Worm (Caenorhabditis elegans) whole organism, L3 larva: ENCODE data around the gene ZK792.7.

ENCODE experiments used
- R02D3.7 ChIP-seq: fragments of 150-350 bp; optimal IDR thresholded peaks from 2 replicates; lab custom pipeline; 2014; ENCODE audit warnings: missing biosample characterization, missing genetic modification characterization
- ZK546.5 ChIP-seq: sonication (generic microtip); optimal IDR thresholded peaks from 2 replicates; lab custom pipeline; 2017; ENCODE audit warnings: missing biosample characterization, missing genetic modification characterization
- ama-1 ChIP-seq: fragments of 150-350 bp; optimal IDR thresholded peaks from 2 replicates; lab custom pipeline; 2018
- ceh-16 ChIP-seq: sonication (generic microtip); optimal IDR thresholded peaks from 2 replicates; lab custom pipeline; 2017; ENCODE audit warnings: missing biosample characterization, missing genetic modification characterization
- ceh-82 ChIP-seq: fragments of 150-350 bp; optimal IDR thresholded peaks from 2 replicates; lab custom pipeline; 2014; ENCODE audit warnings: missing biosample characterization, missing genetic modification characterization
- ceh-9 ChIP-seq: sonication (generic microtip); optimal IDR thresholded peaks from 2 replicates; lab custom pipeline; 2018; ENCODE audit warnings: missing biosample characterization, missing genetic modification characterization
- daf-12 ChIP-seq: fragments of 150-350 bp; optimal IDR thresholded peaks from 2 replicates; lab custom pipeline; 2014; ENCODE audit warnings: missing biosample characterization, missing genetic modification reagents, missing genetic modification characterization
- egl-5 ChIP-seq: fragments of 150-350 bp; optimal IDR thresholded peaks from 2 replicates; lab custom pipeline; 2017; ENCODE audit warnings: missing biosample characterization, missing genetic modification reagents, missing genetic modification characterization, inconsistent platforms
- elt-1 ChIP-seq: fragments of 150-350 bp; optimal IDR thresholded peaks from 2 replicates; lab custom pipeline; 2014; ENCODE audit warnings: missing biosample characterization, missing genetic modification characterization
- elt-2 ChIP-seq: sonication (generic microtip); optimal IDR thresholded peaks from 2 replicates; lab custom pipeline; 2016; ENCODE audit warnings: missing genetic modification reagents, mild to moderate bottlenecking, missing genetic modification characterization, missing compliant biosample characterization
- eor-1 ChIP-seq, 2 experiments: fragments of 150-350 bp; optimal IDR thresholded peaks; 2 replicates each; lab custom pipeline; 2014 to 2018; ENCODE audit warnings: missing biosample characterization in 2 of 2, missing genetic modification characterization in 2 of 2
- fkh-10 ChIP-seq: sonication (generic microtip); optimal IDR thresholded peaks from 2 replicates; lab custom pipeline; 2017; ENCODE audit warnings: missing biosample characterization, missing genetic modification reagents, missing genetic modification characterization
- fkh-2 ChIP-seq: fragments of 150-350 bp; optimal IDR thresholded peaks from 2 replicates; lab custom pipeline; 2014; ENCODE audit warnings: missing biosample characterization, missing genetic modification reagents, missing genetic modification characterization
- fos-1 ChIP-seq: fragments of 150-350 bp; optimal IDR thresholded peaks from 2 replicates; lab custom pipeline; 2014; ENCODE audit warnings: missing biosample characterization, missing genetic modification characterization
- hmg-11 ChIP-seq: sonication (generic microtip); optimal IDR thresholded peaks from 2 replicates; lab custom pipeline; 2016; ENCODE audit warnings: missing genetic modification characterization, missing compliant biosample characterization
- lin-39 ChIP-seq: fragments of 150-350 bp; optimal IDR thresholded peaks from 2 replicates; lab custom pipeline; 2018; ENCODE audit warnings: missing biosample characterization, missing genetic modification reagents, missing genetic modification characterization
- lsy-12 ChIP-seq: sonication (generic microtip); optimal IDR thresholded peaks from 2 replicates; lab custom pipeline; 2016; ENCODE audit warnings: mild to moderate bottlenecking, missing genetic modification characterization, missing compliant biosample characterization
- mdl-1 ChIP-seq: fragments of 150-350 bp; optimal IDR thresholded peaks from 2 replicates; lab custom pipeline; 2014; ENCODE audit warnings: missing biosample characterization, missing genetic modification characterization
- mml-1 ChIP-seq: fragments of 150-350 bp; sonication (generic microtip); optimal IDR thresholded peaks from 3 replicates; lab custom pipeline; 2014; ENCODE audit warnings: missing biosample characterization, missing genetic modification characterization
- nfya-1 ChIP-seq: sonication (generic microtip); optimal IDR thresholded peaks from 2 replicates; lab custom pipeline; 2017; ENCODE audit warnings: missing genetic modification characterization, mild to moderate bottlenecking, missing compliant biosample characterization, antibody characterized with exemption, moderate library complexity; ENCODE audit not compliant: insufficient read depth
- nhr-11 ChIP-seq: fragments of 150-350 bp; optimal IDR thresholded peaks from 2 replicates; lab custom pipeline; 2014; ENCODE audit warnings: missing biosample characterization, missing genetic modification characterization
- nhr-12 ChIP-seq: fragments of 150-350 bp; optimal IDR thresholded peaks from 2 replicates; lab custom pipeline; 2014; ENCODE audit warnings: missing biosample characterization, missing genetic modification characterization
- nhr-23 ChIP-seq: fragments of 150-350 bp; optimal IDR thresholded peaks from 2 replicates; lab custom pipeline; 2014; ENCODE audit warnings: missing biosample characterization, missing genetic modification reagents, missing genetic modification characterization
- nhr-237 ChIP-seq: fragments of 150-350 bp; optimal IDR thresholded peaks from 2 replicates; lab custom pipeline; 2014; ENCODE audit warnings: missing biosample characterization, missing genetic modification characterization
- nhr-25 ChIP-seq: sonication (generic microtip); optimal IDR thresholded peaks from 2 replicates; lab custom pipeline; 2017; ENCODE audit warnings: missing biosample characterization, missing genetic modification characterization
- nhr-28 ChIP-seq: fragments of 150-350 bp; optimal IDR thresholded peaks from 2 replicates; lab custom pipeline; 2014; ENCODE audit warnings: missing biosample characterization, missing genetic modification characterization
- nhr-76 ChIP-seq: fragments of 150-350 bp; sonication (generic microtip); optimal IDR thresholded peaks from 5 replicates; lab custom pipeline; 2014; ENCODE audit warnings: missing biosample characterization, missing genetic modification characterization
- pha-4 ChIP-seq: fragments of 150-350 bp; optimal IDR thresholded peaks from 2 replicates; lab custom pipeline; 2014; ENCODE audit warnings: missing biosample characterization, missing genetic modification reagents, missing genetic modification characterization
- pqm-1 ChIP-seq: fragments of 150-350 bp; optimal IDR thresholded peaks from 2 replicates; lab custom pipeline; 2017; ENCODE audit warnings: missing biosample characterization, missing genetic modification characterization, inconsistent platforms
- sea-2 ChIP-seq: fragments of 150-350 bp; sonication (generic microtip); optimal IDR thresholded peaks from 4 replicates; lab custom pipeline; 2014; ENCODE audit warnings: missing biosample characterization, missing genetic modification reagents, missing genetic modification characterization
- skn-1 ChIP-seq: fragments of 150-350 bp; optimal IDR thresholded peaks from 2 replicates; lab custom pipeline; 2014; ENCODE audit warnings: missing biosample characterization, missing genetic modification characterization
- snpc-4 ChIP-seq: fragments of 150-350 bp; optimal IDR thresholded peaks from 2 replicates; lab custom pipeline; 2014; ENCODE audit warnings: missing biosample characterization, missing genetic modification characterization
- unc-39 ChIP-seq: sonication (generic microtip); optimal IDR thresholded peaks from 4 replicates; lab custom pipeline; 2017; ENCODE audit warnings: missing biosample characterization, missing genetic modification characterization
- zag-1 ChIP-seq: fragments of 150-350 bp; optimal IDR thresholded peaks from 2 replicates; lab custom pipeline; 2014; ENCODE audit warnings: missing biosample characterization, missing genetic modification characterization
- ztf-11 ChIP-seq: fragments of 150-350 bp; optimal IDR thresholded peaks from 2 replicates; lab custom pipeline; 2014; ENCODE audit warnings: missing biosample characterization, missing genetic modification characterization

Gene ZK792.7

DNA sequence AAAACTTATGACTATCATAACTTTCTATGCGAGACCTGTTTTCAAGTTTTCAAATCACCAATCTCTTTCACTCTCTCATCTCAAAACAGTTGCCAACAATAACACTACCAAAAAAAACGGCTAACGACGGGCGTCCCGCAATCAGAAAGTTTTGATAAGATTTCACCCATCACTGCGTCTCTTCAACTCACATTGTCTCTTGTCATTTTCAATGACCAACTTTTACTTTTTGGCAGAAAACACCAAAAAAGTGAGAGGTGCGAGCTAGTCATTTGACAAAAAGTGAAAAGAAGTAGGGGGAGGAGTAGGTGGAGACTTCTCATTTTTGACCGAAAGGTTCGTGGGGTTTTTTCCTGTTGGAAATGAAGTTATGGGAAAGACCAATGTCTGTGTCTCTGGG lies 24.4 kb downstream of the ZK792.7 start:
- TF ChIP-seq ama-1 (lab: Kevin White, UChicago) (no peak), nhr-25 (tag; lab: Kevin White, UChicago) (peak; percentile 8)

DNA sequence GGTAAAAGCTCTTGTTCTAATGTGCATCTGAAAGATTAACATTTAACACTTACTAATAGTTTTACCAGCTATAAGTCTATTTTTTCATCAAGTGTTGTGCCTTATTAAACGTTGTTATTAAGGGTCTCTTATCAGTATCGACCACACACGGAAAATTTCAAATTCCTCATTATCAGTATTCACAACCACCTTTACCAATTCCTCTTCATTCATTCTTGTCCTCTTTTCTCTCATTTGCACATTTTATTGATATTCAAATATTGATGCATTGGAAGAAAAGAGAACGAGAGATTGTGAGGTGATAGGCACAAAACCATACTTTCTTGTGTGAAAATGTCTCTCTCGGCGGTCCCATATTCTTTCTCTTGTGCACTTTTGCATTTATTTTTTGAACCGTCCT lies 27.6 kb downstream of the ZK792.7 start:
- TF ChIP-seq ceh-16 (tag; lab: Kevin White, UChicago) (no peak), pqm-1 (tag; lab: Kevin White, UChicago) (peak; percentile 16), elt-2 (tag; lab: Kevin White, UChicago) (peak; percentile 65), pha-4 (tag; lab: Kevin White, UChicago) (peak; percentile 2)

DNA sequence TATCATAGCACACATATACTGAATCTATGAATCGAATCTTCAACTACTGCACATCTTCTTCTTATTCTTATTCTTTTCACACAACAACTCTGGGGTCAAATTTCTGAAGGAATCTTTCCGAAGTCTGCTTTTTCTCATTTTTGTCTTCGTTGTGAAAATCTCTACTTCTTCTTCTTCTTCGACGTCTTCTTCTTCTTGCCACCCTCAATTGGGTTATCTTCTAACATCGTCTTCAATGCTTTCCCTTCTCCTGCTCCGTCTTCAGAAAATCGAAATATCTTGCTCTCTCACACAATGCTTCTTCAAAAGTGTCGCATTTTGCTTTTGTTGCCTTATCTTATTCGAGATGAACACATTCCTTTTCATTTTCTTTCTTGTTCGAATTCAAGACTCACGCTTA lies 29.0 kb downstream of the ZK792.7 start:
- TF ChIP-seq nhr-12 (tag; lab: Kevin White, UChicago) (no peak), egl-5 (tag; lab: Kevin White, UChicago) (no peak), ceh-82 (tag; lab: Kevin White, UChicago) (no peak), lsy-12 (tag; lab: Kevin White, UChicago) (no peak), hmg-11 (tag; lab: Kevin White, UChicago) (no peak), mdl-1 (no peak), nhr-237 (tag; lab: Kevin White, UChicago) (no peak), fkh-2 (tag; lab: Kevin White, UChicago) (no peak), nfya-1 (tag; lab: Kevin White, UChicago) (no peak), lin-39 (no peak), nhr-28 (tag; lab: Kevin White, UChicago) (no peak), unc-39 (tag; lab: Kevin White, UChicago) (no peak), mml-1 (tag; lab: Kevin White, UChicago) (no peak), nhr-23 (tag; lab: Kevin White, UChicago) (no peak)

DNA sequence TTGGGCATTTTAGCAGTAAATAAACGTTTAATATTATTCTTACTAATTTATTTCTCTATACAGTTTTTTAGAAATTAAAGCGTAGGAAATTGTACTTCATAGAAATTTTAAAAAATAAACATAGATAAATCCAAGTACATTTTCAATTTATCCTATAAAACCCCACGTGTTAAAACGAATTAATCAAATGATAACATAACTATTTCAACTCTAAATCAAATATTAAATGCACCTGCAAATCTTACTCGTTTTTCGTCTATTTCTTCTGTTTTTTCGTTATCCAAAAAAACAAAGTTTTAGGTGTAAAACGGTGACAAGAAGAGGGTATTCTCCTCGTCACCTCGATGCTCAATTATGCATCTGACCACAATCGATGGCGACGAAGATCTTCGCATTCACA lies 40.8 kb downstream of the ZK792.7 start, which contains the start of gene K01A6.6:
Gene K01A6.6, plus strand, starts transcription at position 301 of the 400 bp plus-strand sequence.
- TF ChIP-seq hmg-11 (tag; lab: Kevin White, UChicago) (no peak), nhr-76 (tag; lab: Kevin White, UChicago) (no peak), sea-2 (no peak), ceh-9 (tag; lab: Kevin White, UChicago) (no peak), elt-1 (tag; lab: Kevin White, UChicago) (no peak), nhr-23 (tag; lab: Kevin White, UChicago) (no peak), pqm-1 (tag; lab: Kevin White, UChicago) (no peak), zag-1 (tag; lab: Kevin White, UChicago) (no peak), ZK546.5 (tag; lab: Kevin White, UChicago) (no peak), ceh-16 (tag; lab: Kevin White, UChicago) (no peak), mml-1 (tag; lab: Kevin White, UChicago) (no peak), daf-12 (no peak), lin-39 (no peak), skn-1 (tag; lab: Kevin White, UChicago) (no peak), R02D3.7 (tag; lab: Kevin White, UChicago) (no peak)
- TF ChIP-seq, all 47 proteins: peak for 0

DNA sequence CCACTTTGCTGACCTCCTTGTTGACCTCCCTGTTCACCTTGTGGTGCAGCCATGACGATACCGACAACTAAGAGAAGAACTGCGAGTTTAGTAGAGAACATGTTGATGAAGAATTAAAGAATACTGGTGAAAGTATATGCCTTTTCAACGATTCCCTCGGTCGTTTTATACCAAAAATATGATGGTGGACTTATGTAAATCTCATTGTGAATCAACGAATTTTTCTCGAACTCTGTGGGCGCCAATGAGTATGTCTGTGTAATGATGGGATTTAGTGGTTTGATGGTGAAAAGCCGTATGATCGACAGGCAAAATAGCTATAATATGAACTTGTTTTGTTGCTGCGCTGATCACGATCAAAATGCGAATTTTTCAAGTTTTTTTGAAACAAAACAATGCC lies 43.0 kb downstream of the ZK792.7 start, which contains the start of gene K01A6.8:
Gene K01A6.8, minus strand, starts transcription at position 101 of the 400 bp plus-strand sequence.
- no peak for TF ChIP-seq eor-1 (tag; optimal IDR thresholded peaks at IDR 0.05; lab: Kevin White, UChicago)
- TF ChIP-seq ceh-16 (tag; lab: Kevin White, UChicago) = no peak
- TF ChIP-seq fkh-10 (GFP tag; lab: Kevin White, UChicago) = no peak
- no peak for TF ChIP-seq pqm-1 (tag; lab: Kevin White, UChicago)
- no peak for TF ChIP-seq ZK546.5 (tag; lab: Kevin White, UChicago)
- no peak for TF ChIP-seq R02D3.7 (tag; lab: Kevin White, UChicago)
- no peak for TF ChIP-seq mdl-1
- TF ChIP-seq snpc-4 (tag; lab: Kevin White, UChicago) = no peak
- TF ChIP-seq fos-1 = no peak
- TF ChIP-seq nhr-76 (tag; lab: Kevin White, UChicago) = no peak
- no peak for TF ChIP-seq nhr-11 (tag; lab: Kevin White, UChicago)
- TF ChIP-seq pha-4 (tag; lab: Kevin White, UChicago) = no peak
- TF ChIP-seq zag-1 (tag; lab: Kevin White, UChicago) = no peak
- no peak for TF ChIP-seq sea-2
- no peak for TF ChIP-seq ceh-82 (tag; lab: Kevin White, UChicago)
- TF ChIP-seq ztf-11 = no peak
- no peak for TF ChIP-seq nfya-1 (tag; lab: Kevin White, UChicago)
